Worm (Caenorhabditis elegans): ENCODE results near the gene F01F1.2.
A peak's percentile ranks its signal among the peaks of the same experiment; 100 is the strongest.

The F01F1.2 gene

ce11 chrIII:5845483-5845882, 32.9 kb upstream of the F01F1.2 start:
- no peak for TF ChIP-seq pha-4 (tag; optimal IDR thresholded peaks at IDR 0.05)
- TF ChIP-seq ces-1 (GFP tag; optimal IDR thresholded peaks at IDR 0.05) = peak; percentile 85

ce11 chrIII:5846412-5846811, 31.9 kb upstream of the F01F1.2 start:
- TF ChIP-seq ces-1 (GFP tag; optimal IDR thresholded peaks at IDR 0.05) (peak; percentile 39), ham-2 (GFP tag; optimal IDR thresholded peaks at IDR 0.05) (no peak), nhr-76 (tag; optimal IDR thresholded peaks at IDR 0.05) (no peak), sem-2 (GFP tag; optimal IDR thresholded peaks at IDR 0.05) (no peak), zip-8 (tag; optimal IDR thresholded peaks at IDR 0.05) (no peak)

ce11 chrIII:5853240-5853639, 25.1 kb upstream of the F01F1.2 start, which contains the start of gene ddx-23:
Gene ddx-23 (minus strand): TSS chrIII:5853269.
- TF ChIP-seq hlh-1 (tag; optimal IDR thresholded peaks at IDR 0.05) = no peak
- TF ChIP-seq sem-2 (GFP tag; optimal IDR thresholded peaks at IDR 0.05) = no peak
- TF ChIP-seq sptf-1 (tag; optimal IDR thresholded peaks at IDR 0.05) = no peak
- TF ChIP-seq pha-4 (tag; optimal IDR thresholded peaks at IDR 0.05) = no peak
- TF ChIP-seq ces-1 (GFP tag; optimal IDR thresholded peaks at IDR 0.05) = peak; percentile 57

ce11 chrIII:5855637-5856179, 22.6 kb upstream of the F01F1.2 start, which contains the start of the genes cct-6 and alh-9:
Gene cct-6 (minus strand): TSS chrIII:5855687.
Gene alh-9 (plus strand): TSS chrIII:5856018.
- TF ChIP-seq ztf-11 (tag; optimal IDR thresholded peaks at IDR 0.05) (no peak), unc-39 (tag; optimal IDR thresholded peaks at IDR 0.05) (no peak), mab-5 (tag; optimal IDR thresholded peaks at IDR 0.05) (no peak), nhr-76 (tag; optimal IDR thresholded peaks at IDR 0.05) (no peak), drap-1 (GFP tag; optimal IDR thresholded peaks at IDR 0.05) (no peak), ceh-83 (GFP tag; optimal IDR thresholded peaks at IDR 0.05) (no peak), tbx-8 (GFP tag; optimal IDR thresholded peaks at IDR 0.05) (no peak), unc-62 (GFP tag; optimal IDR thresholded peaks at IDR 0.05) (no peak), lin-13 (tag; optimal IDR thresholded peaks at IDR 0.05) (peak; percentile 60), blmp-1 (tag; optimal IDR thresholded peaks at IDR 0.05) (no peak), nhr-237 (tag; optimal IDR thresholded peaks at IDR 0.05) (peak; percentile 75), pha-4 (tag; optimal IDR thresholded peaks at IDR 0.05) (peak; percentile 87), lin-32 (GFP tag; optimal IDR thresholded peaks at IDR 0.05) (no peak), sem-2 (GFP tag; optimal IDR thresholded peaks at IDR 0.05) (no peak), ces-1 (GFP tag; optimal IDR thresholded peaks at IDR 0.05) (peak; percentile 84), M03D4.4 (tag; optimal IDR thresholded peaks at IDR 0.05) (no peak), elt-1 (tag; optimal IDR thresholded peaks at IDR 0.05; ENCODE audit: borderline replicate concordance, insufficient read depth) (no peak), mep-1 (tag; optimal IDR thresholded peaks at IDR 0.05) (peak; percentile 89), zip-8 (tag; optimal IDR thresholded peaks at IDR 0.05) (no peak), elt-3 (tag; optimal IDR thresholded peaks at IDR 0.05) (no peak), cnd-1 (tag; optimal IDR thresholded peaks at IDR 0.05) (no peak), lsy-2 (tag; optimal IDR thresholded peaks at IDR 0.05) (peak; percentile 83), flh-1 (GFP tag; optimal IDR thresholded peaks at IDR 0.05) (no peak), nhr-2 (tag; optimal IDR thresholded peaks at IDR 0.05) (no peak), ceh-43 (GFP tag; optimal IDR thresholded peaks at IDR 0.05) (no peak), mls-2 (tag; optimal IDR thresholded peaks at IDR 0.05) (no peak), hlh-1 (tag; optimal IDR thresholded peaks at IDR 0.05) (peak; percentile 49), nhr-12 (tag; optimal IDR thresholded peaks at IDR 0.05) (no peak), ceh-39 (tag; optimal IDR thresholded peaks at IDR 0.05) (peak; percentile 44), unc-120 (tag; optimal IDR thresholded peaks at IDR 0.05; ENCODE audit: poor library complexity, severe bottlenecking) (peak; percentile 80), snpc-4 (tag; optimal IDR thresholded peaks at IDR 0.05) (no peak), sptf-1 (tag; optimal IDR thresholded peaks at IDR 0.05) (no peak), nhr-28 (tag; optimal IDR thresholded peaks at IDR 0.05) (no peak), bed-3 (GFP tag; optimal IDR thresholded peaks at IDR 0.05) (no peak), ham-2 (GFP tag; optimal IDR thresholded peaks at IDR 0.05) (no peak)

Measured in whole organism, mixed stage, embryonic.